Fruit fly (Drosophila melanogaster) whole organism, embryonic: ENCODE measurements around the gene kay.
A peak's percentile ranks its signal among the peaks of the same experiment; 100 is the strongest.

ENCODE experiments used
- B-H1 ChIP-seq: fragments of 200-800 bp; sonication (Bioruptor generic); IDR thresholded peaks from 3 replicates; pipeline ENCODE4 v1.3.6; 2022; ENCODE audit warnings: missing biosample characterization, missing genetic modification characterization
- Bdp1 ChIP-seq: fragments of 200-800 bp; sonication (Bioruptor generic); optimal IDR thresholded peaks from 3 replicates; lab custom pipeline; 2016; ENCODE audit warnings: missing biosample characterization, missing genetic modification characterization
- CG10267 ChIP-seq: fragments of 200-800 bp; sonication (Bioruptor generic); optimal IDR thresholded peaks from 2 replicates; lab custom pipeline; 2018; ENCODE audit warnings: missing biosample characterization, mild to moderate bottlenecking, missing genetic modification characterization, moderate library complexity
- CG10431 ChIP-seq: fragments of 200-800 bp; sonication (Bioruptor generic); optimal IDR thresholded peaks from 3 replicates; lab custom pipeline; 2018; ENCODE audit warnings: missing biosample characterization, mild to moderate bottlenecking, missing genetic modification characterization
- CG10979 ChIP-seq: fragments of 200-800 bp; sonication (Bioruptor generic); optimal IDR thresholded peaks from 2 replicates; lab custom pipeline; 2018; ENCODE audit warnings: missing biosample characterization, mild to moderate bottlenecking, missing genetic modification characterization, moderate library complexity
- CG11560 ChIP-seq: fragments of 200-800 bp; sonication (Bioruptor generic); IDR thresholded peaks from 3 replicates; pipeline ENCODE4 v1.3.6; 2022; ENCODE audit warnings: missing biosample characterization, missing genetic modification characterization
- CG12155 ChIP-seq: fragments of 200-800 bp; sonication (Bioruptor generic); optimal IDR thresholded peaks from 3 replicates; lab custom pipeline; 2016; ENCODE audit warnings: missing biosample characterization, missing genetic modification characterization
- CG12391 ChIP-seq: fragments of 200-800 bp; sonication (Bioruptor generic); optimal IDR thresholded peaks from 3 replicates; lab custom pipeline; 2018; ENCODE audit warnings: missing biosample characterization, mild to moderate bottlenecking, missing genetic modification characterization, moderate library complexity
- CG13296 ChIP-seq: fragments of 200-800 bp; sonication (Bioruptor generic); optimal IDR thresholded peaks from 3 replicates; lab custom pipeline; 2018; ENCODE audit warnings: missing biosample characterization, mild to moderate bottlenecking, missing genetic modification characterization
- CG15514 ChIP-seq: fragments of 200-800 bp; sonication (Bioruptor generic); optimal IDR thresholded peaks from 3 replicates; lab custom pipeline; 2017; ENCODE audit warnings: missing biosample characterization, missing genetic modification characterization, mild to moderate bottlenecking, moderate library complexity, missing genetic modification reagents
- CG1647 ChIP-seq: fragments of 200-800 bp; sonication (Bioruptor generic); optimal IDR thresholded peaks from 3 replicates; lab custom pipeline; 2016; ENCODE audit warnings: missing biosample characterization, missing genetic modification characterization
- CG16815 ChIP-seq: fragments of 200-800 bp; sonication (Bioruptor generic); optimal IDR thresholded peaks from 3 replicates; lab custom pipeline; 2017; ENCODE audit warnings: missing biosample characterization, mild to moderate bottlenecking, missing genetic modification characterization
- CG17361 ChIP-seq: fragments of 200-800 bp; sonication (Bioruptor generic); IDR thresholded peaks from 3 replicates; pipeline ENCODE4 v1.3.6; 2022; ENCODE audit warnings: missing biosample characterization, missing genetic modification characterization
- CG17568 ChIP-seq: fragments of 200-800 bp; sonication (Bioruptor generic); optimal IDR thresholded peaks from 2 replicates; lab custom pipeline; 2018; ENCODE audit warnings: missing biosample characterization, mild to moderate bottlenecking, missing genetic modification characterization, moderate library complexity
- CG17802 ChIP-seq: fragments of 200-800 bp; sonication (Bioruptor generic); optimal IDR thresholded peaks from 2 replicates; lab custom pipeline; 2018; ENCODE audit warnings: missing biosample characterization, mild to moderate bottlenecking, missing genetic modification characterization, moderate library complexity
- CG2678 ChIP-seq: fragments of 200-800 bp; sonication (Bioruptor generic); optimal IDR thresholded peaks from 3 replicates; lab custom pipeline; 2019; ENCODE audit warnings: missing biosample characterization, mild to moderate bottlenecking, missing genetic modification characterization, moderate library complexity
- CG4404 ChIP-seq: fragments of 200-800 bp; sonication (Bioruptor generic); IDR thresholded peaks from 2 replicates; pipeline ENCODE4 v1.3.6; 2022; ENCODE audit warnings: missing biosample characterization, missing genetic modification characterization
- CG6791 ChIP-seq: fragments of 200-800 bp; sonication (Bioruptor generic); IDR thresholded peaks from 3 replicates; pipeline ENCODE4 v1.3.6; 2022; ENCODE audit warnings: missing biosample characterization, missing genetic modification characterization; ENCODE audit not compliant: partially characterized antibody
- CG7271 ChIP-seq: fragments of 200-800 bp; sonication (Bioruptor generic); optimal IDR thresholded peaks from 2 replicates; lab custom pipeline; 2018; ENCODE audit warnings: missing biosample characterization, mild to moderate bottlenecking, missing genetic modification characterization, moderate library complexity
- CG8765 ChIP-seq: fragments of 200-800 bp; sonication (Bioruptor generic); IDR thresholded peaks from 2 replicates; pipeline ENCODE4 v1.3.6; 2022; ENCODE audit warnings: missing biosample characterization, missing genetic modification characterization
- CG9215 ChIP-seq: fragments of 200-800 bp; sonication (Bioruptor generic); IDR thresholded peaks from 2 replicates; pipeline ENCODE4 v1.3.6; 2022; ENCODE audit warnings: missing biosample characterization, missing genetic modification characterization
- CG9817 ChIP-seq: fragments of 200-800 bp; sonication (Bioruptor generic); optimal IDR thresholded peaks from 2 replicates; lab custom pipeline; 2018; ENCODE audit warnings: missing biosample characterization, mild to moderate bottlenecking, missing genetic modification characterization, moderate library complexity
- CG9932 ChIP-seq: fragments of 200-800 bp; sonication (Bioruptor generic); IDR thresholded peaks from 2 replicates; pipeline ENCODE4 v1.3.6; 2022; ENCODE audit warnings: missing biosample characterization, missing genetic modification characterization
- Dbx ChIP-seq: fragments of 200-800 bp; sonication (Bioruptor generic); IDR thresholded peaks from 3 replicates; pipeline ENCODE4 v1.3.6; 2022; ENCODE audit warnings: missing biosample characterization, missing genetic modification characterization
- Eip74EF ChIP-seq, 2 experiments: fragments of 200-800 bp in 1 of 2; fragments of >200 bp in 1 of 2; sonication (Bioruptor generic) in 1 of 2; optimal IDR thresholded peaks; 2 replicates each; lab custom pipeline; 2017 to 2019; ENCODE audit warnings: missing biosample characterization in 2 of 2, missing genetic modification characterization in 2 of 2, mild to moderate bottlenecking in 1 of 2, moderate library complexity in 1 of 2
- Jarid2 ChIP-seq: fragments of 200-800 bp; sonication (Bioruptor generic); optimal IDR thresholded peaks from 3 replicates; lab custom pipeline; 2017; ENCODE audit warnings: mild to moderate bottlenecking, missing biosample characterization, missing genetic modification reagents, missing genetic modification characterization
- Lpt ChIP-seq: fragments of >200 bp; optimal IDR thresholded peaks from 2 replicates; lab custom pipeline; 2018; ENCODE audit warnings: missing biosample characterization, missing genetic modification characterization
- Neu2 ChIP-seq: fragments of 200-800 bp; sonication (Bioruptor generic); optimal IDR thresholded peaks from 3 replicates; lab custom pipeline; 2016; ENCODE audit warnings: missing biosample characterization, missing genetic modification characterization, borderline replicate concordance
- Xbp1 ChIP-seq: fragments of 200-800 bp; sonication (Bioruptor generic); optimal IDR thresholded peaks from 3 replicates; lab custom pipeline; 2016; ENCODE audit warnings: missing biosample characterization, mild to moderate bottlenecking, missing genetic modification characterization
- ab ChIP-seq: fragments of 200-800 bp; sonication (Bioruptor generic); optimal IDR thresholded peaks from 2 replicates; lab custom pipeline; 2016; ENCODE audit warnings: missing biosample characterization, missing genetic modification characterization
- cg ChIP-seq: fragments of 200-800 bp; sonication (Bioruptor generic); optimal IDR thresholded peaks from 3 replicates; lab custom pipeline; 2019; ENCODE audit warnings: missing biosample characterization, mild to moderate bottlenecking, missing genetic modification characterization, moderate library complexity
- chn ChIP-seq: fragments of 200-800 bp; sonication (Bioruptor generic); optimal IDR thresholded peaks from 2 replicates; lab custom pipeline; 2016; ENCODE audit warnings: missing biosample characterization, missing genetic modification characterization
- dimm ChIP-seq: fragments of 200-800 bp; sonication (Bioruptor generic); IDR thresholded peaks from 2 replicates; pipeline ENCODE4 v1.3.6; 2022; ENCODE audit warnings: missing biosample characterization, missing genetic modification characterization
- exex ChIP-seq: fragments of 200-800 bp; sonication (Bioruptor generic); optimal IDR thresholded peaks from 4 replicates; lab custom pipeline; 2018; ENCODE audit warnings: missing biosample characterization, mild to moderate bottlenecking, missing genetic modification characterization, moderate library complexity
- ftz-f1 ChIP-seq: fragments of 200-800 bp; sonication (Bioruptor generic); optimal IDR thresholded peaks from 2 replicates; lab custom pipeline; 2016; ENCODE audit warnings: missing biosample characterization, missing genetic modification characterization
- grau ChIP-seq: fragments of 200-800 bp; optimal IDR thresholded peaks from 3 replicates; lab custom pipeline; 2019; ENCODE audit warnings: missing biosample characterization, mild to moderate bottlenecking, missing genetic modification characterization, moderate library complexity
- h ChIP-seq: fragments of >200 bp; optimal IDR thresholded peaks from 2 replicates; lab custom pipeline; 2017
- hbn ChIP-seq: fragments of 200-800 bp; sonication (Bioruptor generic); IDR thresholded peaks from 2 replicates; pipeline ENCODE4 v1.3.6; 2022; ENCODE audit warnings: missing biosample characterization, missing genetic modification characterization; ENCODE audit not compliant: partially characterized antibody
- jigr1 ChIP-seq: fragments of 200-800 bp; sonication (Bioruptor generic); IDR thresholded peaks from 3 replicates; pipeline ENCODE4 v1.3.6; 2022; ENCODE audit warnings: missing biosample characterization, missing genetic modification characterization
- kni ChIP-seq: fragments of 200-800 bp; sonication (Bioruptor generic); optimal IDR thresholded peaks from 3 replicates; lab custom pipeline; 2017; ENCODE audit warnings: mild to moderate bottlenecking, missing biosample characterization, missing genetic modification reagents, missing genetic modification characterization
- org-1 ChIP-seq: fragments of 200-800 bp; sonication (Bioruptor generic); optimal IDR thresholded peaks from 2 replicates; lab custom pipeline; 2017; ENCODE audit warnings: missing biosample characterization, missing genetic modification characterization
- pb ChIP-seq: fragments of 200-800 bp; sonication (Bioruptor generic); optimal IDR thresholded peaks from 3 replicates; lab custom pipeline; 2016; ENCODE audit warnings: missing biosample characterization, missing genetic modification characterization
- ranshi ChIP-seq: fragments of 200-800 bp; sonication (Bioruptor generic); IDR thresholded peaks from 2 replicates; pipeline ENCODE4 v1.3.6; 2022; ENCODE audit warnings: missing biosample characterization, missing genetic modification characterization
- shn ChIP-seq: fragments of 200-800 bp; sonication (Bioruptor generic); optimal IDR thresholded peaks from 3 replicates; lab custom pipeline; 2016; ENCODE audit warnings: missing biosample characterization, missing genetic modification characterization
- sqz ChIP-seq: fragments of 200-800 bp; sonication (Bioruptor generic); optimal IDR thresholded peaks from 3 replicates; lab custom pipeline; 2018; ENCODE audit warnings: missing biosample characterization, mild to moderate bottlenecking, missing genetic modification characterization
- tio ChIP-seq: fragments of 200-800 bp; sonication (Bioruptor generic); optimal IDR thresholded peaks from 2 replicates; lab custom pipeline; 2017; ENCODE audit warnings: missing biosample characterization, missing genetic modification characterization, inconsistent platforms
- usp ChIP-seq: fragments of >200 bp; optimal IDR thresholded peaks from 2 replicates; lab custom pipeline; 2017; ENCODE audit warnings: missing biosample characterization, missing genetic modification characterization
- vvl ChIP-seq: fragments of 200-800 bp; sonication (Bioruptor generic); IDR thresholded peaks from 2 replicates; pipeline ENCODE4 v1.3.6; 2022; ENCODE audit warnings: missing biosample characterization, missing genetic modification characterization
- yki ChIP-seq: fragments of >200 bp; optimal IDR thresholded peaks from 3 replicates; lab custom pipeline; 2018
- zen2 ChIP-seq: fragments of 200-800 bp; sonication (Bioruptor generic); IDR thresholded peaks from 3 replicates; pipeline ENCODE4 v1.3.6; 2022; ENCODE audit warnings: missing biosample characterization, missing genetic modification characterization; ENCODE audit not compliant: partially characterized antibody
- zf30C ChIP-seq: fragments of 200-800 bp; sonication (Bioruptor generic); optimal IDR thresholded peaks from 3 replicates; lab custom pipeline; 2018; ENCODE audit warnings: missing biosample characterization, mild to moderate bottlenecking, missing genetic modification characterization

Gene kay

dm6 chr3R:29773833-29774324, 8.1 kb downstream of the kay start (continued):
- TF ChIP-seq chn (GFP tag; lab: Kevin White, UChicago) (peak; percentile 53), CG12155 (GFP tag; lab: Kevin White, UChicago) (peak; percentile 88), CG10431 (no peak), Eip74EF (GFP tag; optimal IDR thresholded peaks at IDR 0.05; lab: Kevin White, UChicago) (peak in 1 of 2 experiments; percentile 56), kni (no peak), CG13296 (GFP tag; lab: Kevin White, UChicago) (peak; percentile 27), CG7271 (tag; lab: Kevin White, UChicago) (no peak), CG11560 (peak; percentile 73), Jarid2 (GFP tag; lab: Kevin White, UChicago) (peak; percentile 45), CG15514 (GFP tag; lab: Kevin White, UChicago) (no peak), Bdp1 (GFP tag; lab: Kevin White, UChicago) (peak; percentile 54), sqz (GFP tag; lab: Kevin White, UChicago) (no peak), CG10267 (no peak), hbn (GFP tag; lab: Robert Waterston, UW) (no peak), zen2 (GFP tag; lab: Robert Waterston, UW) (no peak), exex (tag; lab: Kevin White, UChicago) (peak; percentile 65), CG1647 (peak; percentile 57), org-1 (GFP tag; lab: Kevin White, UChicago) (peak; percentile 48), CG10979 (tag; lab: Kevin White, UChicago) (peak; percentile 45), vvl (GFP tag; lab: Robert Waterston, UW) (peak; percentile 69), CG8765 (GFP tag; lab: Robert Waterston, UW) (no peak; the same call in 1 of the 2 replicates), Neu2 (GFP tag; lab: Kevin White, UChicago) (no peak), CG6791 (GFP tag; lab: Robert Waterston, UW) (no peak), CG2678 (peak; percentile 84), CG12391 (tag; lab: Kevin White, UChicago) (peak; percentile 79), CG4404 (peak; percentile 74), Lpt (GFP tag; lab: Kevin White, UChicago) (no peak), B-H1 (GFP tag; lab: Robert Waterston, UW) (peak; percentile 40), CG17568 (GFP tag; lab: Kevin White, UChicago) (no peak), CG16815 (peak; percentile 77), CG17802 (tag; lab: Kevin White, UChicago) (peak; percentile 8), dimm (GFP tag; lab: Robert Waterston, UW) (no peak), ab (GFP tag; lab: Kevin White, UChicago) (peak; percentile 49), Xbp1 (GFP tag; lab: Kevin White, UChicago) (peak; percentile 72), pb (GFP tag; lab: Kevin White, UChicago) (peak; percentile 78), Dbx (GFP tag; lab: Robert Waterston, UW) (peak; percentile 85), zf30C (no peak), tio (GFP tag; lab: Kevin White, UChicago) (peak; percentile 67), CG17361 (GFP tag; lab: Robert Waterston, UW) (peak; percentile 80), grau (tag; lab: Kevin White, UChicago) (peak; percentile 87), ranshi (peak; percentile 67; the same call in 1 of the 2 replicates), cg (no peak), CG9215 (peak; percentile 82), h (lab: Kevin White, UChicago) (no peak), jigr1 (0 out of 3 replicates have a peak, but pooled peaks have one; percentile 38), yki (lab: Kevin White, UChicago) (no peak), CG9817 (peak; percentile 77), CG9932 (GFP tag; lab: Robert Waterston, UW) (peak; percentile 72), usp (GFP tag; lab: Kevin White, UChicago) (no peak), shn (peak; percentile 89), ftz-f1 (GFP tag; lab: Kevin White, UChicago) (no peak)
